Fruit fly (Drosophila melanogaster) whole organism, prepupa: ENCODE results near the gene CG13004.

Experiments used
- CG10631 ChIP-seq: fragments of 200-800 bp; sonication (Bioruptor generic); optimal IDR thresholded peaks from 2 replicates; lab custom pipeline; 2016; ENCODE audit warnings: missing biosample characterization, missing genetic modification characterization
- CG11762 ChIP-seq: fragments of 200-800 bp; sonication (Bioruptor generic); optimal IDR thresholded peaks from 3 replicates; lab custom pipeline; 2016; ENCODE audit warnings: missing biosample characterization, missing genetic modification characterization; ENCODE audit not compliant: insufficient read depth
- CG11902 ChIP-seq: fragments of 200-800 bp; sonication (Bioruptor generic); optimal IDR thresholded peaks from 3 replicates; lab custom pipeline; 2016; ENCODE audit warnings: missing biosample characterization, missing genetic modification characterization
- CG15336 ChIP-seq: fragments of 200-800 bp; sonication (Bioruptor generic); IDR thresholded peaks from 2 replicates; pipeline ENCODE4 v1.3.6; 2022; ENCODE audit warnings: missing biosample characterization, missing genetic modification characterization
- CG1621 ChIP-seq: fragments of 200-800 bp; sonication (Bioruptor generic); optimal IDR thresholded peaks from 3 replicates; lab custom pipeline; 2018; ENCODE audit warnings: missing biosample characterization, mild to moderate bottlenecking, missing genetic modification characterization
- CG16779 ChIP-seq: fragments of 200-800 bp; sonication (Bioruptor generic); optimal IDR thresholded peaks from 3 replicates; lab custom pipeline; 2017; ENCODE audit warnings: missing biosample characterization, mild to moderate bottlenecking, missing genetic modification characterization
- CG3032 ChIP-seq: fragments of 200-800 bp; optimal IDR thresholded peaks from 2 replicates; lab custom pipeline; 2019; ENCODE audit warnings: missing biosample characterization, mild to moderate bottlenecking, missing genetic modification characterization, moderate library complexity
- CG32006 ChIP-seq: fragments of 200-800 bp; sonication (Bioruptor generic); optimal IDR thresholded peaks from 3 replicates; lab custom pipeline; 2017; ENCODE audit warnings: missing biosample characterization, mild to moderate bottlenecking, missing genetic modification characterization
- CG34406 ChIP-seq: fragments of 200-800 bp; sonication (Bioruptor generic); optimal IDR thresholded peaks from 3 replicates; lab custom pipeline; 2016; ENCODE audit warnings: missing biosample characterization, missing genetic modification characterization
- CG4318 ChIP-seq: fragments of 200-800 bp; sonication (Bioruptor generic); optimal IDR thresholded peaks from 3 replicates; lab custom pipeline; 2017; ENCODE audit warnings: missing biosample characterization, mild to moderate bottlenecking, missing genetic modification characterization
- CG6163 ChIP-seq: fragments of 200-800 bp; sonication (Bioruptor generic); IDR thresholded peaks from 3 replicates; pipeline ENCODE4 v1.3.6; 2022; ENCODE audit warnings: missing biosample characterization, missing genetic modification characterization
- CG6854 ChIP-seq: fragments of 200-800 bp; sonication (Bioruptor generic); optimal IDR thresholded peaks from 2 replicates; lab custom pipeline; 2017; ENCODE audit warnings: missing biosample characterization, mild to moderate bottlenecking, missing genetic modification characterization
- CG7368 ChIP-seq: fragments of 200-800 bp; sonication (Bioruptor generic); optimal IDR thresholded peaks from 3 replicates; lab custom pipeline; 2016; ENCODE audit warnings: missing biosample characterization, missing genetic modification characterization
- CG8119 ChIP-seq: fragments of 200-800 bp; sonication (Bioruptor generic); IDR thresholded peaks from 3 replicates; pipeline ENCODE4 v1.3.6; 2022; ENCODE audit warnings: missing biosample characterization, missing genetic modification characterization
- CG8632 ChIP-seq: fragments of 200-800 bp; sonication (Bioruptor generic); optimal IDR thresholded peaks from 3 replicates; lab custom pipeline; 2016; ENCODE audit warnings: missing biosample characterization, missing genetic modification characterization
- CG9139 ChIP-seq: fragments of 200-800 bp; sonication (Bioruptor generic); optimal IDR thresholded peaks from 3 replicates; lab custom pipeline; 2017; ENCODE audit warnings: missing biosample characterization, mild to moderate bottlenecking, missing genetic modification characterization
- Eip75B ChIP-seq: fragments of 200-800 bp; sonication (Bioruptor generic); optimal IDR thresholded peaks from 3 replicates; lab custom pipeline; 2016; ENCODE audit warnings: missing biosample characterization, missing genetic modification characterization
- Eip78C ChIP-seq: fragments of 200-800 bp; sonication (Bioruptor generic); peaks from one replicate; lab custom pipeline; 2016; ENCODE audit warnings: missing biosample characterization, missing genetic modification characterization
- Eip93F ChIP-seq: fragments of 200-800 bp; sonication (Bioruptor generic); optimal IDR thresholded peaks from 2 replicates; lab custom pipeline; 2016; ENCODE audit warnings: missing biosample characterization, mild to moderate bottlenecking, missing genetic modification characterization
- Ets21C ChIP-seq: fragments of 200-800 bp; sonication (Bioruptor generic); optimal IDR thresholded peaks from 3 replicates; lab custom pipeline; 2016; ENCODE audit warnings: missing biosample characterization, missing genetic modification characterization
- Ets96B ChIP-seq: fragments of 200-800 bp; optimal IDR thresholded peaks from 2 replicates; lab custom pipeline; 2019; ENCODE audit warnings: missing biosample characterization, mild to moderate bottlenecking, missing genetic modification characterization, moderate library complexity
- Gug ChIP-seq: fragments of 200-800 bp; sonication (Bioruptor generic); IDR thresholded peaks from 2 replicates; pipeline ENCODE4 v1.3.6; 2022; ENCODE audit warnings: missing biosample characterization, missing genetic modification characterization
- Hr38 ChIP-seq: sonication (Bioruptor generic); optimal IDR thresholded peaks from 2 replicates; lab custom pipeline; 2016; ENCODE audit warnings: missing biosample characterization, missing genetic modification characterization
- Hr39 ChIP-seq: fragments of 200-800 bp; sonication (Bioruptor generic); optimal IDR thresholded peaks from 2 replicates; lab custom pipeline; 2016; ENCODE audit warnings: missing biosample characterization, missing genetic modification characterization
- Hr4 ChIP-seq: fragments of 200-800 bp; sonication (Bioruptor generic); optimal IDR thresholded peaks from 3 replicates; lab custom pipeline; 2016; ENCODE audit warnings: missing biosample characterization, missing genetic modification characterization
- Lpt ChIP-seq: fragments of 200-800 bp; sonication (Bioruptor generic); optimal IDR thresholded peaks from 3 replicates; lab custom pipeline; 2016; ENCODE audit warnings: missing biosample characterization, missing genetic modification characterization
- Met ChIP-seq: fragments of 200-800 bp; sonication (Bioruptor generic); optimal IDR thresholded peaks from 3 replicates; lab custom pipeline; 2016; ENCODE audit warnings: missing biosample characterization, missing genetic modification characterization
- OdsH ChIP-seq: fragments of 200-800 bp; sonication (Bioruptor generic); optimal IDR thresholded peaks from 3 replicates; lab custom pipeline; 2016; ENCODE audit warnings: missing biosample characterization, missing genetic modification characterization
- Smox ChIP-seq: fragments of 200-800 bp; sonication (Bioruptor generic); optimal IDR thresholded peaks from 3 replicates; lab custom pipeline; 2016; ENCODE audit warnings: missing biosample characterization, missing genetic modification characterization
- Sox102F ChIP-seq: fragments of 200-800 bp; sonication (Bioruptor generic); optimal IDR thresholded peaks from 2 replicates; lab custom pipeline; 2016; ENCODE audit warnings: missing biosample characterization, mild to moderate bottlenecking, missing genetic modification characterization
- cyc ChIP-seq: fragments of 200-800 bp; sonication (Bioruptor generic); optimal IDR thresholded peaks from 3 replicates; lab custom pipeline; 2016; ENCODE audit warnings: missing biosample characterization, missing genetic modification characterization
- eg ChIP-seq: fragments of 200-800 bp; sonication (Bioruptor generic); IDR thresholded peaks from 3 replicates; pipeline ENCODE4 v1.3.6; 2022; ENCODE audit warnings: missing biosample characterization, missing genetic modification characterization
- esn ChIP-seq: fragments of 200-800 bp; sonication (Bioruptor generic); optimal IDR thresholded peaks from 2 replicates; lab custom pipeline; 2016; ENCODE audit warnings: missing biosample characterization, mild to moderate bottlenecking, missing genetic modification characterization, moderate library complexity
- fd59A ChIP-seq: fragments of 200-800 bp; sonication (Bioruptor generic); optimal IDR thresholded peaks from 2 replicates; lab custom pipeline; 2017; ENCODE audit warnings: missing biosample characterization, mild to moderate bottlenecking, missing genetic modification characterization, missing genetic modification reagents
- fkh ChIP-seq: fragments of 200-800 bp; sonication (Bioruptor generic); optimal IDR thresholded peaks from 3 replicates; lab custom pipeline; 2017; ENCODE audit warnings: missing biosample characterization, mild to moderate bottlenecking, missing genetic modification characterization, moderate library complexity
- net ChIP-seq: fragments of 200-800 bp; sonication (Bioruptor generic); optimal IDR thresholded peaks from 3 replicates; lab custom pipeline; 2016; ENCODE audit warnings: missing biosample characterization, missing genetic modification characterization
- pdm3 ChIP-seq: fragments of 200-800 bp; sonication (Bioruptor generic); optimal IDR thresholded peaks from 3 replicates; lab custom pipeline; 2016; ENCODE audit warnings: missing biosample characterization, missing genetic modification characterization
- salr ChIP-seq, 2 experiments: fragments of 200-800 bp; sonication (Bioruptor generic); optimal IDR thresholded peaks; 3 replicates each; lab custom pipeline; 2016 to 2018; ENCODE audit warnings: missing biosample characterization in 2 of 2, missing genetic modification characterization in 2 of 2, mild to moderate bottlenecking in 1 of 2
- spab ChIP-seq: fragments of 200-800 bp; sonication (Bioruptor generic); optimal IDR thresholded peaks from 2 replicates; lab custom pipeline; 2017; ENCODE audit warnings: missing biosample characterization, mild to moderate bottlenecking, missing genetic modification characterization, missing genetic modification reagents
- ss ChIP-seq, 2 experiments: fragments of 200-800 bp; sonication (Bioruptor generic); optimal IDR thresholded peaks; 2 replicates in 1 of 2; 3 replicates in 1 of 2; lab custom pipeline; 2017 to 2018; ENCODE audit warnings: mild to moderate bottlenecking in 2 of 2, missing biosample characterization in 2 of 2, missing genetic modification characterization in 2 of 2, moderate library complexity in 1 of 2
- svp ChIP-seq: fragments of 200-800 bp; sonication (Bioruptor generic); peaks from one replicate; lab custom pipeline; 2016; ENCODE audit warnings: missing biosample characterization, missing genetic modification characterization
- vri ChIP-seq: fragments of 200-800 bp; sonication (Bioruptor generic); optimal IDR thresholded peaks from 3 replicates; lab custom pipeline; 2016; ENCODE audit warnings: missing biosample characterization, mild to moderate bottlenecking, missing genetic modification characterization

CG13004 gene

DNA sequence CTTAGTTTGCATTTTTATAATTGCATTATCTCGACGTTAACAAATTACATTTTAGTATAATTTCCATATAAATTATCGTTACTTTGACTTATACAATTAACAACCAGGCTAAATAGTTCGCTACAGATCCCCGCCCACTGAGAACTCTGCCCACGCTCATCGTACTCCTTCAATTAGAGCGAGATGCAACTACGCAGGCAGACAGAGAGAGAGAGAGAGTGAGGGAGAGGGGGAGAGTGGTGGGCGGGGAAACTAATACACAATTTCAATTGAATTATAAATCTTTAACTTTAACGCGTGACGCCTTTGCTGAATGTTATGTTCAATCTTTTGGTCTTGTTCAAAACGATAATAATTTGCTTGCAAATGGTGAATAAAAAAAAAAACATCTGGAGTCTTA, 37.2 kb downstream of the CG13004 start:
- TF ChIP-seq fd59A (GFP tag; lab: Kevin White, UChicago) (no peak), CG9139 (no peak), CG8632 (GFP tag; lab: Kevin White, UChicago) (no peak), Sox102F (GFP tag; lab: Kevin White, UChicago) (no peak), CG15336 (GFP tag; lab: Robert Waterston, UW) (no peak), CG7368 (GFP tag; lab: Kevin White, UChicago) (no peak), esn (GFP tag; lab: Kevin White, UChicago) (no peak), Hr39 (GFP tag; lab: Kevin White, UChicago) (no peak)

DNA sequence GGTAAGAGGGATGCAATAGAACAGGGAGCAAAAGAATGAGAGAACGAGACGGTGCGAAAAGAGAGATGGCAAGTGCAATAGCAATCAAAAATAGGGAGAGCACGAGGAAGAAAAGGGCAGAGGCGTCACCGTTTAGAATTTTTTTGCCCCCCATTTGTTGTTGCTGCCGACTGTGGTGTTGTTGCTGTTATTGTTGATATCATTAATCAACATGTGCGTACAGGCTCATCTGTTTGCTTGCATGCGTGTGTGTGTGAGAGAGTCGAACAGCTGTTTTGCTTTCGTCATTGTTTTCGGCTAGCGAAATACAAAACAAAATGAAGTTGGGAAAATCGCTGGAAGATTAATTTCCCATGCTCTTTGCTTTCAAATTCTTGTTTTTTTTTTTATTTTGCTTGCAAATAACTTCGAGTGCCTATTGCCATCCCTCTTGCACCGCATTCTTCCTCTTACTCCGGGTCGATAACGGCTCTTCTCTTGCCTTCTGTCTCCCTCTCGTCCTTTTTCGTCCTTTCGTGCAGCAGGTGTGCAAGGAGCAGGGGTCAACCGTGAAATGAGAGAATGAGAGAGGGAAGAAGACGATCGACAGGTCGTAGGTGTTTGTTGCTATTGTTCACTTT, 42.1 kb downstream of the CG13004 start:
- TF ChIP-seq fkh (GFP tag; lab: Kevin White, UChicago) (peak; percentile 41), pdm3 (GFP tag; lab: Kevin White, UChicago) (no peak), CG1621 (tag; lab: Kevin White, UChicago) (no peak), CG6163 (GFP tag; lab: Robert Waterston, UW) (0 out of 3 replicates have a peak, but pooled peaks have one; percentile 7), spab (GFP tag; lab: Kevin White, UChicago) (no peak), Gug (GFP tag; lab: Robert Waterston, UW) (no peak), Eip78C (GFP tag; lab: Kevin White, UChicago) (peak; percentile 42)

DNA sequence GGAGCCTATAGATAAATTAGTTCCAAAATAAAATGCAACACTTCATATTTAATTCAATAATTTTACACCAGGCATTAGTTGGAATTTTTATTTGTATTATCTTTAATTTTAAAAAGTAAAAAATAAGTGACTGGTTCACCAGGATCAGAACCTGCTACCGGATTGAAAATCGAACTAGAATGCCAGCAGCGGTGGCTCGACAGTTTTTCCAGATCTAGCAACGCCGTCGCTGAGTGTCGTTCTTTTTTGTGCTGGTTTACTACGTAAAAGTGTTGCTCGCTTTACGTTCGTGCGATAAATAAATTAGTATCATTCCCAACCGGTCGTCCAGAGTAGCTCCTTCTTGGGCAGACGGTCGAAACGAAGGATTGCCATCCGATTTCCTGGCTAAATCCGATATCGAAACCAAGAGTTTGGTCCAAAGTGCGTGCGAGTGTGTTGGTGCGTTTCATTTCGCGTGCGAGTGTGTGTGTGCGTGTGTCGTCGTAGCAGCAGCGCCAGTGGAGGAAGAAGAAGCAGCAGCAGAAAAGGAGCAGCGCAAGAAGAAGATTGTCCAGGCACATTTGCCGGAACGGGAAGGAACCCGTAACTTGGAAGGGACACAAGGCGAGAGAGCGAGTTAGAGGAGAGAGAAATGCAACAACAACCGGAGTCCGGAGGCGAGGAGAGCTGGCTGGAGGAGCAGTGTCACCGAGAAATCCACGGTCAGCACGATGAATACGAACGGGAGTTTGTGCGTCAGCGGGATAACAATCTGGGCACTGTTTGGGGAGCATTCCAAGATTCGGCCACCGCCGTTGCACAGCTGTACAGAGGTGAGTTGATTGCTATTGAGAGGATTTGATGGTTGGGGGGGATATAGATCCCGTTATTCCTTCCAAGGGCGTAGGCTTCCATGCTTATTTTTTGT, 43.1 kb downstream of the CG13004 start, which contains the start of gene CG4768:
Gene CG4768 (plus strand): TSS at position 200 of the 910 bp plus-strand sequence.
- TF ChIP-seq CG8632 (GFP tag; lab: Kevin White, UChicago), result no peak
- peak; percentile 7 for TF ChIP-seq CG6854 (GFP tag; lab: Kevin White, UChicago)
- no peak for TF ChIP-seq CG16779
- TF ChIP-seq ss (GFP tag; optimal IDR thresholded peaks at IDR 0.05; lab: Kevin White, UChicago), result peak; percentile 22 to 29
- TF ChIP-seq Hr4 (GFP tag; lab: Kevin White, UChicago), result no peak
- TF ChIP-seq Met (GFP tag; lab: Kevin White, UChicago), result no peak
- no peak for TF ChIP-seq vri (GFP tag; lab: Kevin White, UChicago)
- no peak for TF ChIP-seq Eip75B (GFP tag; lab: Kevin White, UChicago)
- no peak for TF ChIP-seq Sox102F (GFP tag; lab: Kevin White, UChicago)
- no peak for TF ChIP-seq cyc
- TF ChIP-seq CG11762 (GFP tag; lab: Kevin White, UChicago), result no peak
- TF ChIP-seq Hr39 (GFP tag; lab: Kevin White, UChicago), result no peak
- no peak for TF ChIP-seq CG34406 (GFP tag; lab: Kevin White, UChicago)
- no peak for TF ChIP-seq net (GFP tag; lab: Kevin White, UChicago)
- TF ChIP-seq Eip93F (GFP tag; lab: Kevin White, UChicago), result no peak
- no peak for TF ChIP-seq svp (GFP tag; lab: Kevin White, UChicago)
- no peak for TF ChIP-seq salr (GFP tag; optimal IDR thresholded peaks at IDR 0.05; lab: Kevin White, UChicago)
- TF ChIP-seq CG4318, result no peak
- TF ChIP-seq Lpt (GFP tag; lab: Kevin White, UChicago), result no peak
- no peak for TF ChIP-seq Hr38 (GFP tag; lab: Kevin White, UChicago)
- no peak for TF ChIP-seq CG10631 (GFP tag; lab: Kevin White, UChicago)
- no peak; the same call in 2 of the 3 replicates for TF ChIP-seq CG8119 (GFP tag; lab: Robert Waterston, UW)
- TF ChIP-seq spab (GFP tag; lab: Kevin White, UChicago), result no peak
- TF ChIP-seq Ets21C (GFP tag; lab: Kevin White, UChicago), result no peak
- TF ChIP-seq Ets96B (tag; lab: Kevin White, UChicago), result no peak
- TF ChIP-seq CG11902 (GFP tag; lab: Kevin White, UChicago), result no peak
- TF ChIP-seq OdsH (GFP tag; lab: Kevin White, UChicago), result no peak
- no peak for TF ChIP-seq Smox (GFP tag; lab: Kevin White, UChicago)
- no peak for TF ChIP-seq CG15336 (GFP tag; lab: Robert Waterston, UW)
- peak; percentile 30 for TF ChIP-seq Eip78C (GFP tag; lab: Kevin White, UChicago)
- no peak for TF ChIP-seq CG32006 (GFP tag; lab: Kevin White, UChicago)
- TF ChIP-seq CG1621 (tag; lab: Kevin White, UChicago), result peak; percentile 35
- no peak for TF ChIP-seq esn (GFP tag; lab: Kevin White, UChicago)
- TF ChIP-seq CG3032, result no peak
- no peak for TF ChIP-seq fd59A (GFP tag; lab: Kevin White, UChicago)
- TF ChIP-seq eg (GFP tag; lab: Robert Waterston, UW), result no peak
